Fruit fly (Drosophila melanogaster) whole organism, pupa: ENCODE measurements around the gene CG42272.

Experiments used
- CG10348 ChIP-seq: fragments of 200-800 bp; sonication (Bioruptor generic); IDR thresholded peaks from 2 replicates; pipeline ENCODE4 v1.3.6; 2022; ENCODE audit warnings: missing biosample characterization, missing genetic modification characterization
- CG12605 ChIP-seq: fragments of 200-800 bp; sonication (Bioruptor generic); IDR thresholded peaks from 2 replicates; pipeline ENCODE4 v1.3.6; 2022; ENCODE audit warnings: missing biosample characterization, missing genetic modification characterization
- CG13204 ChIP-seq: fragments of 200-800 bp; sonication (Bioruptor generic); optimal IDR thresholded peaks from 2 replicates; lab custom pipeline; 2018; ENCODE audit warnings: missing biosample characterization, mild to moderate bottlenecking, missing genetic modification characterization, moderate library complexity
- CG14655 ChIP-seq: fragments of 200-800 bp; sonication (Bioruptor generic); optimal IDR thresholded peaks from 3 replicates; lab custom pipeline; 2017; ENCODE audit warnings: mild to moderate bottlenecking, missing biosample characterization, missing genetic modification reagents, missing genetic modification characterization
- CG15710 ChIP-seq: fragments of 200-800 bp; sonication (Bioruptor generic); optimal IDR thresholded peaks from 2 replicates; lab custom pipeline; 2018; ENCODE audit warnings: missing biosample characterization, mild to moderate bottlenecking, missing genetic modification characterization, moderate library complexity
- CG17806 ChIP-seq: fragments of 200-800 bp; sonication (Bioruptor generic); optimal IDR thresholded peaks from 2 replicates; lab custom pipeline; 2018; ENCODE audit warnings: missing biosample characterization, mild to moderate bottlenecking, missing genetic modification characterization, moderate library complexity
- CG32121 ChIP-seq: fragments of 200-800 bp; sonication (Bioruptor generic); IDR thresholded peaks from 2 replicates; pipeline ENCODE4 v1.3.6; 2022; ENCODE audit warnings: missing biosample characterization, missing genetic modification characterization
- CG34367 ChIP-seq: fragments of 200-800 bp; sonication (Bioruptor generic); optimal IDR thresholded peaks from 2 replicates; lab custom pipeline; 2018; ENCODE audit warnings: missing biosample characterization, mild to moderate bottlenecking, missing genetic modification characterization
- CG4496 ChIP-seq: fragments of 200-800 bp; sonication (Bioruptor generic); IDR thresholded peaks from 3 replicates; pipeline ENCODE4 v1.3.6; 2022; ENCODE audit warnings: missing biosample characterization, missing genetic modification characterization
- CG8159 ChIP-seq: fragments of 200-800 bp; sonication (Bioruptor generic); optimal IDR thresholded peaks from 3 replicates; lab custom pipeline; 2018; ENCODE audit warnings: missing biosample characterization, mild to moderate bottlenecking, missing genetic modification characterization, moderate library complexity
- CG8301 ChIP-seq: fragments of 200-800 bp; sonication (Bioruptor generic); optimal IDR thresholded peaks from 2 replicates; lab custom pipeline; 2018; ENCODE audit warnings: missing biosample characterization, mild to moderate bottlenecking, missing genetic modification characterization
- CG9948 ChIP-seq: fragments of 200-800 bp; sonication (Bioruptor generic); optimal IDR thresholded peaks from 2 replicates; lab custom pipeline; 2018; ENCODE audit warnings: missing biosample characterization, mild to moderate bottlenecking, missing genetic modification characterization, moderate library complexity
- D1 ChIP-seq: fragments of 200-800 bp; sonication (Bioruptor generic); optimal IDR thresholded peaks from 2 replicates; lab custom pipeline; 2018; ENCODE audit warnings: missing biosample characterization, mild to moderate bottlenecking, missing genetic modification characterization, moderate library complexity
- EcR ChIP-seq: fragments of 200-800 bp; sonication (Bioruptor generic); optimal IDR thresholded peaks from 3 replicates; lab custom pipeline; 2019; ENCODE audit warnings: missing biosample characterization, missing genetic modification characterization, mild to moderate bottlenecking, moderate library complexity, missing genetic modification reagents
- Ets98B ChIP-seq: fragments of 200-800 bp; sonication (Bioruptor generic); IDR thresholded peaks from 2 replicates; pipeline ENCODE4 v1.3.6; 2022; ENCODE audit warnings: missing biosample characterization, missing genetic modification characterization
- Pif1A ChIP-seq: fragments of 200-800 bp; sonication (Bioruptor generic); optimal IDR thresholded peaks from 3 replicates; lab custom pipeline; 2016; ENCODE audit warnings: missing biosample characterization, missing genetic modification characterization
- Pif1B ChIP-seq: fragments of 200-800 bp; sonication (Bioruptor generic); optimal IDR thresholded peaks from 3 replicates; lab custom pipeline; 2016; ENCODE audit warnings: missing biosample characterization, missing genetic modification characterization
- Snoo ChIP-seq: fragments of 200-800 bp; sonication (Bioruptor generic); optimal IDR thresholded peaks from 3 replicates; lab custom pipeline; 2017; ENCODE audit warnings: missing biosample characterization, mild to moderate bottlenecking, missing genetic modification characterization, inconsistent platforms
- fd96Ca ChIP-seq: fragments of 200-800 bp; sonication (Bioruptor generic); IDR thresholded peaks from 3 replicates; pipeline ENCODE4 v1.3.6; 2022; ENCODE audit warnings: missing biosample characterization, missing genetic modification characterization
- gl ChIP-seq: fragments of 200-800 bp; sonication (Bioruptor generic); optimal IDR thresholded peaks from 2 replicates; lab custom pipeline; 2018; ENCODE audit warnings: missing biosample characterization, mild to moderate bottlenecking, missing genetic modification characterization
- rn ChIP-seq: fragments of 200-800 bp; sonication (Bioruptor generic); IDR thresholded peaks from 2 replicates; pipeline ENCODE4 v1.3.6; 2022; ENCODE audit warnings: missing biosample characterization, missing genetic modification characterization

Gene CG42272

dm6 chr3L:5793967-5794366, 8.9 kb upstream of the CG42272 start, which contains the start of gene Bre1:
Gene Bre1 (minus strand): TSS chr3L:5794192.
- TF ChIP-seq gl (tag; lab: Kevin White, UChicago) (no peak), CG15710 (no peak), CG32121 (no peak), CG17806 (tag; lab: Kevin White, UChicago) (no peak), Snoo (tag; lab: Kevin White, UChicago) (no peak), CG9948 (no peak), D1 (no peak), fd96Ca (GFP tag; lab: Robert Waterston, UW) (no peak), Pif1B (GFP tag; lab: Kevin White, UChicago) (no peak), Ets98B (GFP tag; lab: Robert Waterston, UW) (no peak), CG14655 (GFP tag; lab: Kevin White, UChicago) (no peak), CG34367 (tag; lab: Kevin White, UChicago) (no peak), CG8301 (no peak), Pif1A (GFP tag; lab: Kevin White, UChicago) (no peak), rn (no peak)

dm6 chr3L:5796493-5796998, 6.3 kb upstream of the CG42272 start, which contains the start of gene Tektin-C:
Gene Tektin-C (minus strand): TSS chr3L:5796543.
- TF ChIP-seq CG13204 (no peak), fd96Ca (GFP tag; lab: Robert Waterston, UW) (peak; percentile 30; the same call in 1 of the 3 replicates)

DNA sequence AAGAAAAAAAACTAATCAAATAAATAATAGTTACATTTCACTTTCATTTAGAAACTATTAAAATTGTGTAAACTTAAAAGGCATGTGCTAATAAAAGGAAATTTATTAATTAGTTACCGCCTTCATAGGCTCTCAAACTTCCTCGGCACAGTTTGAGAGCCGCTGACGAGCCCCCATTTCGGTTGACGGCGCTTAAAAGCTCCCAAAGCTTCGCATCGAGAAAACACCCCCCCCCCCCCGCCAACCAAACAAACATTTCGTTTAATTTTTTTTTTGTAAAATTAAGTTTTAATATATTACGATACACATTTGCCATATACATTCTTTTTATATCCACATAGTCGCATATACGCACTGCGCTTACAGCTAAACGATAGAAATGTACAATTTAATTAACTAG, 5.6 kb upstream of the CG42272 start:
- TF ChIP-seq fd96Ca (GFP tag; lab: Robert Waterston, UW): no peak
- no peak for TF ChIP-seq Pif1B (GFP tag; lab: Kevin White, UChicago)
- TF ChIP-seq CG9948: no peak
- TF ChIP-seq CG8159 (tag; lab: Kevin White, UChicago): no peak
- TF ChIP-seq CG32121: no peak
- no peak for TF ChIP-seq CG14655 (GFP tag; lab: Kevin White, UChicago)
- no peak for TF ChIP-seq CG13204
- no peak for TF ChIP-seq CG4496
- no peak for TF ChIP-seq CG10348 (GFP tag; lab: Robert Waterston, UW)
- TF ChIP-seq EcR (GFP tag; lab: Kevin White, UChicago): no peak
- TF ChIP-seq, all 21 proteins: peak for 0

dm6 chr3L:5802063-5802531, 736 bp upstream of the CG42272 start:
- TF ChIP-seq CG34367 (tag; lab: Kevin White, UChicago) (no peak), D1 (no peak), Pif1B (GFP tag; lab: Kevin White, UChicago) (no peak), CG12605 (peak; percentile 32; the same call in 1 of the 2 replicates), CG8159 (tag; lab: Kevin White, UChicago) (no peak), CG14655 (GFP tag; lab: Kevin White, UChicago) (no peak), Ets98B (GFP tag; lab: Robert Waterston, UW) (peak; percentile 46; the same call in 1 of the 2 replicates), CG10348 (GFP tag; lab: Robert Waterston, UW) (0 out of 2 replicates have a peak, but pooled peaks have one; percentile 20), CG4496 (peak; percentile 84), fd96Ca (GFP tag; lab: Robert Waterston, UW) (no peak), CG13204 (no peak), rn (no peak), gl (tag; lab: Kevin White, UChicago) (peak; percentile 15), CG8301 (no peak), CG9948 (no peak), CG17806 (tag; lab: Kevin White, UChicago) (no peak), CG32121 (0 out of 2 replicates have a peak, but pooled peaks have one; percentile 17), Snoo (tag; lab: Kevin White, UChicago) (no peak), EcR (GFP tag; lab: Kevin White, UChicago) (peak; percentile 89)
- TF ChIP-seq, all 21 proteins: peak for 7

- peak; percentile 13 for TF ChIP-seq Pif1A (GFP tag; lab: Kevin White, UChicago)
- no peak for TF ChIP-seq CG8159 (tag; lab: Kevin White, UChicago)
- no peak for TF ChIP-seq rn
- peak; percentile 75; the same call in 2 of the 3 replicates for TF ChIP-seq CG4496
- TF ChIP-seq D1: no peak
- peak; percentile 50 for TF ChIP-seq CG14655 (GFP tag; lab: Kevin White, UChicago)
- no peak for TF ChIP-seq CG10348 (GFP tag; lab: Robert Waterston, UW)
- peak; percentile 37 for TF ChIP-seq gl (tag; lab: Kevin White, UChicago)
- peak; percentile 37 for TF ChIP-seq EcR (GFP tag; lab: Kevin White, UChicago)
- TF ChIP-seq fd96Ca (GFP tag; lab: Robert Waterston, UW): peak; percentile 65; the same call in 2 of the 3 replicates
- no peak for TF ChIP-seq CG12605
- TF ChIP-seq CG13204: no peak
- TF ChIP-seq Snoo (tag; lab: Kevin White, UChicago): no peak
- peak; percentile 23 for TF ChIP-seq CG8301
- TF ChIP-seq CG32121: peak; percentile 68; the same call in 1 of the 2 replicates
- TF ChIP-seq CG15710: peak; percentile 4
- TF ChIP-seq Ets98B (GFP tag; lab: Robert Waterston, UW): peak; percentile 35; the same call in 1 of the 2 replicates
- peak; percentile 14 for TF ChIP-seq Pif1B (GFP tag; lab: Kevin White, UChicago)
- no peak for TF ChIP-seq CG34367 (tag; lab: Kevin White, UChicago)
- no peak for TF ChIP-seq CG9948
- TF ChIP-seq CG17806 (tag; lab: Kevin White, UChicago): no peak
These were observed 4.7 kb downstream of the CG42272 start for dm6 chr3L:5807370-5808100.

dm6 chr3L:5808101-5808433, 5.2 kb downstream of the CG42272 start:
- TF ChIP-seq EcR (GFP tag; lab: Kevin White, UChicago) (peak; percentile 23), CG8301 (peak; percentile 87), CG8159 (tag; lab: Kevin White, UChicago) (peak; percentile 89), Pif1B (GFP tag; lab: Kevin White, UChicago) (peak; percentile 78), CG32121 (no peak; the same call in 1 of the 2 replicates), CG17806 (tag; lab: Kevin White, UChicago) (peak; percentile 79), CG15710 (peak; percentile 86), CG34367 (tag; lab: Kevin White, UChicago) (peak; percentile 75), gl (tag; lab: Kevin White, UChicago) (peak; percentile 59), Ets98B (GFP tag; lab: Robert Waterston, UW) (peak; percentile 62), CG10348 (GFP tag; lab: Robert Waterston, UW) (0 out of 2 replicates have a peak, but pooled peaks have one; percentile 31), CG13204 (peak; percentile 62), CG9948 (peak; percentile 85), Pif1A (GFP tag; lab: Kevin White, UChicago) (peak; percentile 88), CG14655 (GFP tag; lab: Kevin White, UChicago) (peak; percentile 87), CG4496 (no peak; the same call in 1 of the 3 replicates), fd96Ca (GFP tag; lab: Robert Waterston, UW) (peak; percentile 87), Snoo (tag; lab: Kevin White, UChicago) (peak; percentile 55), CG12605 (peak; percentile 11; the same call in 1 of the 2 replicates), D1 (peak; percentile 50), rn (no peak)
